Fruit fly (Drosophila melanogaster) whole organism: Measurements from ENCODE around the gene CG32655.

ENCODE experiments used
- CG8478 ChIP-seq: fragments of >200 bp; optimal IDR thresholded peaks from 2 replicates; lab custom pipeline; 2018; ENCODE audit warnings: inconsistent platforms
- Dll ChIP-seq: fragments of >200 bp; optimal IDR thresholded peaks from 2 replicates; lab custom pipeline; 2017
- EcR ChIP-seq, 2 experiments: fragments of >200 bp; optimal IDR thresholded peaks; 2 replicates each; lab custom pipeline; 2017; ENCODE audit warnings: missing biosample characterization in 2 of 2, missing genetic modification characterization in 2 of 2, missing genetic modification reagents in 2 of 2
- pan ChIP-seq: fragments of >200 bp; optimal IDR thresholded peaks from 2 replicates; lab custom pipeline; 2017
- psq ChIP-seq: fragments of >200 bp; optimal IDR thresholded peaks from 2 replicates; lab custom pipeline; 2017
- usp ChIP-seq: fragments of >200 bp; optimal IDR thresholded peaks from 2 replicates; lab custom pipeline; 2017; ENCODE audit warnings: missing biosample characterization, missing genetic modification characterization, mixed read lengths

CG32655 gene

DNA sequence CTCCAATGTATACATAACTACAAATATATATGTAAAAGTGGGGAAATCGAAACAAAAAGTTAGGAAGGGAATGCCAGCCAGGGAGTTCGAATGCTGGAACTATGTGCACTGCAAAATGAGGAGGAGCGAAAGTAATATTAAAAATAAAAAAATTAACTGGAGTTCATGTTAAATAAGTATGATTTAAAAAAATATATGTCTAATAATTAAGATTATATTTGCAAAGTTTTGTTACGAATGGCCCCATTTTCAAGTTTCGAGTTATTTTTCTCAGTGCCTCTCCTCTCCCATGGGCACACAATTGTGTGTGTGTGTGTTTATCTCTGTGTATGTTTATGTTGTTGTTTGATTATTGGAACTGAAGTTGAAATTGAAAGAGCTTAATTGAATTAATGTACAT, 6.7 kb upstream of the CG32655 start:
- TF ChIP-seq pan (no peak), Dll (lab: Kevin White, UChicago) (no peak), EcR (GFP tag; optimal IDR thresholded peaks at IDR 0.05; lab: Kevin White, UChicago) (no peak), psq (lab: Kevin White, UChicago) (no peak), usp (no peak), CG8478 (no peak)

DNA sequence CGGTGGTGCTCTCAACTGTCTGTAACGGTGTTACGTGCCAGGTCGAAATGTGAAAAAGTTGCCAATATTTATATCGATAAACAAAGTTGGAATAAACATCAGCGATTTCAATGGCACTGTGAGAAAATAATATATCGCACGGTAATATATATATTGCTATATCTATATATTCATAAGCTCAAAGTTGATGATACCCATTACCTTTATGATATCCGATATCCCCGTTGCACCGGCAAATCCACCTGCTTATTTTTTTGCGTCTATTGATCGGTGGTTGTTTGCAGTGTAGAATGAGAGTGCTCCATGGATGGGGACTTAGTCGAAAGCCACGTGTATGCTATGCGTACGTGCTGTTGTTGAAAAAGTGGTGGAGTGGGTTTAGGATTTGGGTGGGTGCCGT, 5.4 kb upstream of the CG32655 start:
- TF ChIP-seq EcR (GFP tag; optimal IDR thresholded peaks at IDR 0.05; lab: Kevin White, UChicago) (no peak), usp (no peak), psq (lab: Kevin White, UChicago) (no peak), Dll (lab: Kevin White, UChicago) (no peak), pan (no peak), CG8478 (no peak)

DNA sequence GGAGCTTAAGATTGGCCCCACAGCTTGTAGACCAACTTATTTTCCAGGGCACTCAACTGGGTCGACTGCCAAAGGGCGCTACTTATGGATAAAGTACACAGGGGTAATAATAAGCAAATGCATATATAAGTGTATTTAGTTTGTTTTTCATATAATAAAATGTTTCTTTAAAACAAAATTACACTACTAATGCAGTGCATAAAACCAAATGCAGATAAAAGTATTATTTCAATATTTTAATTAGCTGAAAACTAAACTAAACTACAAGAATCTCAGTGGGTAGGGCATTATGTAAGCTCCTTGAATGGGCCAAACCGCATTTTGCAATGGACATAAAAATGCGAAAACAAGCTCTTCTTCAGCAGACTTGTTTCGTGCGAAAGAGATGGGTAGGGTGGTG, 3.8 kb upstream of the CG32655 start:
- no peak for TF ChIP-seq Dll (lab: Kevin White, UChicago)
- TF ChIP-seq pan: no peak
- TF ChIP-seq CG8478: no peak
- TF ChIP-seq EcR (GFP tag; optimal IDR thresholded peaks at IDR 0.05; lab: Kevin White, UChicago): no peak
- no peak for TF ChIP-seq usp
- no peak for TF ChIP-seq psq (lab: Kevin White, UChicago)

DNA sequence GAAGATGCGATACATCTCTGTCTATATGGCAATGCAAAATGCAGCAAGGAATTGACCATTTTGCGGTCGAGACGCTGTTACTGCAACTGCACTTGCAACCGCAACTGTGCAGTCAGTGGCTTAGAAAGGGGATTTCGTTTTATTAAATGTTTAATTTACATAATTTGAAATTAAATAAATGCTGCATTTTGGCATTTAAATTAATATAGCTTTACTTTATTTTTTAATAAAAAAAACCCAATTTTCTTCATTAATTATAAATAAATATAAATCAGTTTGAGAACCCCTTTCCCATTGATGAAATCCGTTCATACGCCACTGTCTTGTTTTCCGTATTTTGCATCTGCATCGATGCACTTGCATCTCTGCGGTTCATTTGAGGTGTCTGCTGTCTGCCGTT, 7.7 kb downstream of the CG32655 start:
- TF ChIP-seq psq (lab: Kevin White, UChicago) (no peak), pan (no peak), EcR (GFP tag; optimal IDR thresholded peaks at IDR 0.05; lab: Kevin White, UChicago) (no peak), usp (no peak), Dll (lab: Kevin White, UChicago) (no peak), CG8478 (no peak)

DNA sequence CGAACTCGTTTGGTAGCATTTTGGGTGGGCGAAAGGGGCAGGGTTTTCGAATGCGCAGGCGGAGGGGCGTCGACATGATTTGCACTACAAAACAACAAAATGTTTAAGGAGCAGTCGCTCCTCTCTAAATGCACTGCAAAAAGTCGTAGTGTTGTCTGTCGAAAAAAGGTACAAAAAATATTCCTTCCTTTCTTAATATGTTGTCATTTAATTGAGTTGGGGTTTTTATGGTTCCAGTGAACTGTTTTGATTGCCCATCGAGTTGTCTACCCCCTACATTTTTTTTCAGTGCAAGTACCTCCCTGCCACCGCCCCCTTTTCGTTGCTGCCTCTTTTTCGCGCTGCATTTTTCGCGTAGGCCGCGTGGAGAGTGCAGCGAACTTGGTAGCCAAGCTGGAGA, 9.1 kb downstream of the CG32655 start:
- TF ChIP-seq pan (no peak), usp (no peak), CG8478 (no peak), EcR (GFP tag; optimal IDR thresholded peaks at IDR 0.05; lab: Kevin White, UChicago) (peak; percentile 19 to 88)

DNA sequence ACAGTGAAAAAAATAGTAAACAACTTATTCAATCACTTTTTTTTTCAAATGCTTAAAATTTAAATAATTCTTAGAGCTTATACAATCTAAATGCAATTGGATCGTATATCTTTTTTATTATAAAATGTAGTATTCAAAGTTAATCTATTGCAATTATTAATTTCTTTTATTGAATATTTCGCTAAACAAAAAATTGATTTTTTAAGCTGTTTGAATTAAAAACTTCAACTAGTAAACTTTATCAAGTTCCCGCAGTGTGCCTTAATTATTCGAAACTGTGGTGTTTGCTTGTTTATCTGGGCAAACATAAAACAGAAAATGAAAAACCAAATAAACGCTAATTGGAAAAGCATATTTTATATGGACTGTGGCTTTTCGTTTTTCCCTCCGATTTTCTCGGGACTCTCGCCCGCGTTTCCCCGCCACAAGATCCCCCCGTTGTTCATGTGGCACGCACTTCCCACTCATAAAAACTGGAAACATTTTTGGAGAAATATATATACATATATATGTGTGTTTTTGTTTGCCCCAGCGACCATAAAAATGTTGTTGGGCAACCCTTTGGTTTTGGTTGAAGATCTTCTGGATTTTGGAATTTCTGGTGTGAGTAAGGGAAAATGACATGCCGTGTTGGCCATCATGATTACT, 10.2 kb downstream of the CG32655 start:
- no peak for TF ChIP-seq usp
- TF ChIP-seq pan: no peak
- TF ChIP-seq psq (lab: Kevin White, UChicago): no peak
- TF ChIP-seq Dll (lab: Kevin White, UChicago): no peak
- TF ChIP-seq CG8478: no peak
- no peak for TF ChIP-seq EcR (GFP tag; optimal IDR thresholded peaks at IDR 0.05; lab: Kevin White, UChicago)

DNA sequence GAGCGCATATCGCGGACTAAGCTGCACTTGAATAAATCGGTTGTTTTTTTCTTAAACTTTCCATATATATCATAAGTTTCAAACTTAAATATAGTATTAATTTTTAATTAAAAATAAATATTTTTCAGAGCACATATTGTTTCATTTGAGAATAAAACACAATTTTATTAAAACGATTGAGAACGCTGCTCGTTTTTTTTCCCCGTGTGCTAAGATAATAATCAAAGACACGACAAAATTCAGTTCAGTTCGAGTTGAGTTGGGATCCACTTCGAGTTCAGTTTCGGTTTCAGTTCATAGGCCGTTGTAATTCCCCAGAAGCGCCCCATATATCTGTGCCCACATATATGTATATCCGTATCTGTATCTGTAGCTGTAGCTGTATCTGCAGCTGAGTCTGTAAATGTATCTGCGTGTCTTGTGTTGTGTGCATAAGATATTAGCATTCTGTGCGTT, 12.8 kb downstream of the CG32655 start:
- TF ChIP-seq CG8478 (no peak), psq (lab: Kevin White, UChicago) (no peak), EcR (GFP tag; optimal IDR thresholded peaks at IDR 0.05; lab: Kevin White, UChicago) (no peak), Dll (lab: Kevin White, UChicago) (no peak)

DNA sequence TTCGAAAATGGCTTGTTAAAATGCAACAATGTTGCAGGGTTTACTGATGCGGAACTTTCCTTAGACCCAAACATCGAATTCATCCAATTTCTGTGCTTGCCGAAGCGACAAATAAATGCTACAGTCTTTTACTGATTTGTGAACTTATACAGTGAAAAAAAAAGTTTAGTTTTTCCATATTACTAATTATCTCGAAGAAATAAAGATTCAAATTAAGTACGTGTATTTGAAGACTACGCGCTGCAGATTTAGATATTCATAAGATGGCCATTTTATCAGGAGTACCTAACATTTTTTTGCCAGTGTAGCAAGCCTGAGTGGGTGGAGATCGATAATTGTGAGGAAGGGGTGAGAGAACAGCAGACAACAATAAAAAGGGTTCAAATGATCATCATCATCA, 14.2 kb downstream of the CG32655 start:
- no peak for TF ChIP-seq CG8478
- no peak for TF ChIP-seq Dll (lab: Kevin White, UChicago)

DNA sequence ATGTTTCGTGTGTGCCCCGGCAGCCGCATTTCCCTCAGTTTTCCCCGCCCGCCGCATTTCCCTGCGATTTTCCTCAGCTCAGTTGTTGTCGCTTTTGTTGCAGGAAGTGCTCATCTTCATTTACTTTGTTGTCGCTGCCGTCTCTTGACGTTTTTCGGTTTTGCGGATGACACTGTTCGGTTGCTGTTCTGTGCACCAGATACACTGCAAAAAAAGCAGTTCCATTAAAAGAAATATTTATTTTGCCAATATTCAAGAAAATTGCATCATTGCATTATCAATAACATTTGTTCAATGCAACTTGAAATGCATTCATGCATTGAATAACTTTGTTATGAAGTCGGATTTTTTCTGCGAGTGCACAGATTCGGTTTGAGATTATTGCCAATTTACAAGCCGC, 18.1 kb downstream of the CG32655 start:
- TF ChIP-seq CG8478: no peak
- TF ChIP-seq EcR (GFP tag; optimal IDR thresholded peaks at IDR 0.05; lab: Kevin White, UChicago): no peak
- TF ChIP-seq psq (lab: Kevin White, UChicago): no peak
- TF ChIP-seq usp: no peak
- TF ChIP-seq Dll (lab: Kevin White, UChicago): no peak
- no peak for TF ChIP-seq pan

DNA sequence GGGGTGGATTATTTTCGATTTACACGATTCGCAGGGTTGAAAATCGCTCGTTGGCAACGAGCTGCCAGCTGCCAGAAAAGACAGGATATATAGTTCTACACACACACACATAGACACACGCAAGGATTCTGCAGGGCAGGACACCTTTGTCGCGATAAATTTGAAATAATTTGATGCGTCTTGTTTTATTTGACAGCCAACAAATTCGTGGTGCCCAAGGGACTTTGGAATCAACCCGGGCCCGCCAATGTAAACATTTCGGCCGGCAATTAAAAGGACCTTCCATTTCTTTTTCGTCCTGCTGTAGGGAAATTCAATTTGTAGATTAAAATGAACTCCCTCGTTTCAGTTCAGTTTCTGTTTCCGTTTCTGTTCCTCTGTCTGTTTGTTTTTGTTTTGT, 22.9 kb downstream of the CG32655 start:
- TF ChIP-seq pan (no peak), EcR (GFP tag; optimal IDR thresholded peaks at IDR 0.05; lab: Kevin White, UChicago) (no peak), usp (no peak), psq (lab: Kevin White, UChicago) (no peak), CG8478 (no peak), Dll (lab: Kevin White, UChicago) (no peak)

DNA sequence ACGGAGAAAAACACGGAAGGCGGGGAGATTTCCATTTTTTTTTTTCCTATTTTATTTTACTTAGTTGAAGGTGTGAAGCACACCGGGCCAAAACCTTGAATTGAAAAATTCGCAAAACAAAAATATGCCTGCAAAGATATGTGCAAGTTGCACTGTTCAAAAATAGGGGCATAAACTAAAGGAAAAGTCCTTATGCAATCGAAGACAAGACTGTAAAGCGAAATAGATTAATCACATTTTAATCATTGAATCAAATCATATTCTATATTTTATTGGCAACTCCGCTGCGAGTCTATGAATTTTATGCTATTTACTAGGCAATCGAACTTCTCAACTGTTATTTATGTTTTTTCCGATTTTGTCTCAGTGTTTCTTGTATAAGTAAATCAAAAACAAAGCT, 28.1 kb downstream of the CG32655 start:
- no peak for TF ChIP-seq usp
- no peak for TF ChIP-seq EcR (GFP tag; optimal IDR thresholded peaks at IDR 0.05; lab: Kevin White, UChicago)
- TF ChIP-seq psq (lab: Kevin White, UChicago): no peak
- no peak for TF ChIP-seq pan
- no peak for TF ChIP-seq Dll (lab: Kevin White, UChicago)
- TF ChIP-seq CG8478: no peak

DNA sequence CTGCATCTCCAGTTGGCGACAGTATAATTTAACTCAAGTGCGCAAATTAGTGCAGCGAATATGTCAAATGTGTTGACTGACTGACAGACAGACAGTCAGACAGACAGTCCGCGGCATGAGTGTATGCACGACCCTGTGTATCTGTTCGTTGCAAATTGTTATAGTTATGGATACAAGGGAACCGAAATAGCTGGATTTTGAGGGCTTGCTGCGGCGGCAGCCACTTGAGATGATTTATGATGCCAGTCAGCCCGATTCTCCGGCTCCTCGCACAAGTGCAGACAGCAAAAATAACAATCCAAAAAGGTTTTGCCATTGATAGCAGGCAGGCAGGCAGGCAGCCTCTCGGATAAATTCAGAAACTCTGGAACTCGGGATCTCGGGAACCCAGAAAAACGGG, 28.5 kb downstream of the CG32655 start:
- TF ChIP-seq EcR (GFP tag; optimal IDR thresholded peaks at IDR 0.05; lab: Kevin White, UChicago) (no peak), pan (no peak), Dll (lab: Kevin White, UChicago) (no peak), psq (lab: Kevin White, UChicago) (no peak), CG8478 (no peak), usp (no peak)

DNA sequence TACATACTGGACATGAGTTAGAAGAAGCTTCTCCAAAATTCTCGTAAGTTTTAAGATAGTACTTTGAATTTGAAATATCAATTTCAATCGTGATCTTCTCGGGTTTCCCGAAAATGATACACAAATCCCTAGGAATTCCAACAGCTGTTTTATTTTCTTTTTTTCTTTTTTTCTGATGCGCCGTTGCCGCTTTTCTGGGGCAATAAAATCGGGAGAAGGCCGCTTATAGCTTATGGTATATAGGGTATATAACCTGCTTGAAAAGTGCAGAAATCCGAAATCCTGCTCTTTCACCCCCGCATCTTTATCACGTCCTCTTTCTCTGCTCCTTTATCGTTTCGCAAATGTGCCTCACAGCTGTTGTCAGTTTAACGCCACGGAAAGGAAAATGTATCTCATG, 29.5 kb downstream of the CG32655 start:
- TF ChIP-seq Dll (lab: Kevin White, UChicago): no peak
- no peak for TF ChIP-seq CG8478
- no peak for TF ChIP-seq EcR (GFP tag; optimal IDR thresholded peaks at IDR 0.05; lab: Kevin White, UChicago)
- no peak for TF ChIP-seq pan
- TF ChIP-seq psq (lab: Kevin White, UChicago): no peak
- no peak for TF ChIP-seq usp

DNA sequence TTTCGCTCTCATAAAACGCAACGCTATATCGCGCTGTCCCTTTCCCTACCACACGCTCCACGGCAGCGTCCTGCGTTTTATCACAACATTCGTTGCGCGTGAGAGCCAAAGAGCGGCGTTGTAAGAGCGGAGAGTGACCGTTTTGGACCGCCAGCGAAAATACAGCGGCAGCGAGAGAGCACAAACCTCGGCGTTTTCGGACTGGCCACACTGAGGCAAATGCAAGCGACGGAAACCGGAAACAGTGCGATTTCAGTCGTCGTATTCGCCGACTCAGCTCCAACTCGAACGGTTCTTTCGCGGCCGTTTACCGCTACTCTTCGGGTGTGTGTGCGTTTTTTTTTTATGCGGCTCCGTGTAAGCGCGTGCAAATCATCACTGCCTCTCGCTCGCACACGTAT, 32.1 kb downstream of the CG32655 start:
- TF ChIP-seq psq (lab: Kevin White, UChicago) (no peak), Dll (lab: Kevin White, UChicago) (peak; percentile 36), EcR (GFP tag; optimal IDR thresholded peaks at IDR 0.05; lab: Kevin White, UChicago) (no peak), CG8478 (no peak), usp (no peak)
